Fruit fly (Drosophila melanogaster) whole organism, embryonic: ENCODE results near the gene CG10298.

ENCODE experiments used
- CG4404 ChIP-seq: fragments of 200-800 bp; sonication (Bioruptor generic); IDR thresholded peaks from 2 replicates; pipeline ENCODE4 v1.3.6; 2022; ENCODE audit warnings: missing biosample characterization, missing genetic modification characterization
- Sox100B ChIP-seq: fragments of 200-800 bp; sonication (Bioruptor generic); optimal IDR thresholded peaks from 3 replicates; lab custom pipeline; 2018; ENCODE audit warnings: missing biosample characterization, mild to moderate bottlenecking, missing genetic modification characterization
- bbx ChIP-seq: fragments of 200-800 bp; sonication (Bioruptor generic); IDR thresholded peaks from 2 replicates; pipeline ENCODE4 v1.3.6; 2022; ENCODE audit warnings: missing biosample characterization, missing genetic modification characterization; ENCODE audit not compliant: partially characterized antibody
- crp ChIP-seq, 2 experiments: fragments of 200-800 bp; sonication (Bioruptor generic); optimal IDR thresholded peaks; 2 replicates in 1 of 2; 3 replicates in 1 of 2; lab custom pipeline; 2017; ENCODE audit warnings: missing biosample characterization in 2 of 2, missing genetic modification characterization in 2 of 2, mild to moderate bottlenecking in 1 of 2, moderate library complexity in 1 of 2
- inv ChIP-seq: fragments of 200-800 bp; sonication (Bioruptor generic); IDR thresholded peaks from 2 replicates; pipeline ENCODE4 v1.3.6; 2022; ENCODE audit warnings: missing biosample characterization, missing genetic modification characterization; ENCODE audit not compliant: partially characterized antibody
- lola ChIP-seq, 3 experiments: fragments of >200 bp in 2 of 3; fragments of 200-800 bp in 1 of 3; sonication (Bioruptor generic) in 1 of 3; optimal IDR thresholded peaks; 2 replicates each; lab custom pipeline; 2017 to 2019; ENCODE audit warnings: missing biosample characterization in 3 of 3, missing genetic modification characterization in 3 of 3, mild to moderate bottlenecking in 1 of 3, moderate library complexity in 1 of 3
- slou ChIP-seq: fragments of 200-800 bp; sonication (Bioruptor generic); optimal IDR thresholded peaks from 3 replicates; lab custom pipeline; 2016; ENCODE audit warnings: missing biosample characterization, missing genetic modification characterization

- TF ChIP-seq CG4404 (no peak), crp (GFP tag; optimal IDR thresholded peaks at IDR 0.05; lab: Kevin White, UChicago) (no peak), bbx (GFP tag; lab: Robert Waterston, UW) (peak; percentile 87), lola (GFP tag; optimal IDR thresholded peaks at IDR 0.05; lab: Kevin White, UChicago) (no peak), slou (GFP tag; lab: Kevin White, UChicago) (no peak), inv (GFP tag; lab: Robert Waterston, UW) (peak; percentile 70), Sox100B (no peak)
These were observed 25.9 kb downstream of the CG10298 start, which contains the start of gene CG10286 for dm6 chr3R:6368550-6369238.
